Worm (Caenorhabditis elegans): Measurements from ENCODE around the gene F14F8.14.
"Not testable (repeated sequence)": the region's sequence is repeated elsewhere in the genome, so short reads cannot be mapped to it uniquely, and the experiment has no call there.

The F14F8.14 gene

DNA sequence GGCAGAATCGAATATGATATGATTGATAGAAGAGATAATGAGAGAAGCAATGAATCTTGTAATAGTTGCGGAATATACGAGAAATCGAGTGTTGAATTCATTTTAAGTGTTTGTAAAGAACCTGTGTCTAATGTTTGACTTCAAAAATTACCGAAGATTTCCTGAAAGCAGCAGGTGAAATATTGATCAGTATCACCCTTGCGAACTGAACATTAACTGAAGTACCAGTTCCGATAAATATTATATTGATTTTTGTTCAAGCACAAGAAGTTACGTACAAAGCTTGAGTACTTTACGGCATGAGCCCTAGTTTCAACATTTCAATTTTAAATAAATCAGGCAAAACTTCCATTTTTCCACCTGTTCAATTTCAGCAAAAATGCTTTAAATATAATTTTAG is 12.7 kb upstream of the F14F8.14 start, which contains the start of gene srz-103:
srz-103 (minus strand) TSS at position 101 of the 400 bp plus-strand sequence.
- TF ChIP-seq dve-1 (tag; optimal IDR thresholded peaks at IDR 0.05) (no peak), Y22D7AL.16 (tag; optimal IDR thresholded peaks at IDR 0.05) (no peak)

DNA sequence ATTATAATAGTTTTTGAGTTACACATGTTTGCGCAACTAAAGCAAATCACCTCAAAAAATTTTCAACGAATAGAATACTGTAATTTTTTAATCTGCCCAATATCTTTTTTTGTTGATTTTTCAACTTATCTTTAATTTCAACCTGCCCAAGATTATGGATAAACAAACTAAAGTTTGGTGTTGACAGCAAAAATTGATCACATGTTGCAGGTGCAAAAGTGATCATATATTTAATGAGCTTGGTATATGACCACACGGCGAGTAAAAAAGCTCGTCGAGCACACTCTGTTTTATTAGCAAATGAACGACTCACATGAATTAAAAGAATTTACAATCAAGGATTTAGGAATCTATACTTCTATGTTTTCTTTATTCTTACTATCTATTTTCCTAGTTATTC is 9.0 kb upstream of the F14F8.14 start, which contains the start of gene srz-1:
srz-1 (plus strand) TSS at position 301 of the 400 bp plus-strand sequence.
- TF ChIP-seq Y22D7AL.16 (tag; optimal IDR thresholded peaks at IDR 0.05) (no peak), fkh-6 (tag; optimal IDR thresholded peaks at IDR 0.05) (no peak), fkh-10 (GFP tag; optimal IDR thresholded peaks at IDR 0.05) (no peak), ceh-45 (GFP tag; IDR thresholded peaks at IDR 0.05) (no peak), hlh-15 (tag; optimal IDR thresholded peaks at IDR 0.05) (no peak), ceh-30 (tag; optimal IDR thresholded peaks at IDR 0.05) (no peak), unc-3 (GFP tag; conservative IDR thresholded peaks at IDR 0.05) (no peak), unc-3 (tag; optimal IDR thresholded peaks at IDR 0.05) (no peak), ttx-3 (tag; optimal IDR thresholded peaks at IDR 0.05) (no peak), hlh-30 (tag; optimal IDR thresholded peaks at IDR 0.05; ENCODE audit: insufficient read depth) (no peak), ama-1 (optimal IDR thresholded peaks at IDR 0.05) (no peak), pqm-1 (tag; optimal IDR thresholded peaks at IDR 0.05) (no peak)

DNA sequence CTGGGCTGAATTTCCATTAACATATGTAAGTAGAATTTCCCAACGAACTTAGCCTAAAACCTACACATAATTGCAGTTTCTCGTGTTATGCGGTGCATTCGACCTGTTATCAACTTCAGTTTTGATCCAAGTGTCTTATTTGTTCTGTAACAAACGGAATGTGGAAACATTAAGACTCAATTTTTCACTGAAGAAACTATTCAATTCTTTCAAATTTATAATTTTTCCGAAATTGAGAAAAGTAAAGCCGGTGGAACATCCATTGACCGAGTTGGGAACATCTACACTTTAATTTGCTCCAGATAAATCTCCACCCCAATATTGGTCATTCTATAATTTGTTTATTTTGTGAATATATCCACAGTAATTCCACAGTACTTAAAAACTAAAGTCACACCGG is 7.9 kb upstream of the F14F8.14 start:
- TF ChIP-seq ceh-2 (tag; optimal IDR thresholded peaks at IDR 0.05), result no peak
- TF ChIP-seq unc-3 (GFP tag; conservative IDR thresholded peaks at IDR 0.05), result no peak
- TF ChIP-seq unc-3 (tag; optimal IDR thresholded peaks at IDR 0.05), result no peak
- no peak for TF ChIP-seq unc-86 (tag; optimal IDR thresholded peaks at IDR 0.05)
- no peak for TF ChIP-seq ceh-48 (tag; optimal IDR thresholded peaks at IDR 0.05)
- TF ChIP-seq K09A11.1 (tag; optimal IDR thresholded peaks at IDR 0.05; ENCODE audit: insufficient read depth), result no peak
- TF ChIP-seq nfya-1 (tag; optimal IDR thresholded peaks at IDR 0.05), result no peak
- TF ChIP-seq lim-6 (tag; optimal IDR thresholded peaks at IDR 0.05), result no peak
- no peak for TF ChIP-seq dve-1 (tag; optimal IDR thresholded peaks at IDR 0.05)
- TF ChIP-seq ref-2 (tag; optimal IDR thresholded peaks at IDR 0.05), result no peak
- TF ChIP-seq ceh-22 (tag; optimal IDR thresholded peaks at IDR 0.05), result no peak

DNA sequence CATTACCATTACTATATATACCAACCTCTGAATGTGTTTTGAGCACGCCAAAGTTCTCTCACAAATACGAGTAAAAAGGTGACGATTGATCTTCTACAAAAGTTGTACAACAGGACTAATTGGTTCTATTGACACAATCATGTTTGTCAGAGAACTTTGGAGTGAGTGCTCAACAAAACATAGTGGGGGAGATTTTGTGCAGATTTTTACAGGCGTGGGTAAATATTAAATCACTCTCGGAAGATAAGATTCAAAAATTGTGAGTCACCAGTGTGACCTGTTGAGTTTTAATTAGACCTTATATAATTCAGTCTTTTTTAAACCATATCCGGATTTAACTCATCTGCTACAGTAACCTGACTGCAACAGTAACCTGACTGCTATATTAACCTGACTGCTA is 5.7 kb upstream of the F14F8.14 start, which contains the start of gene F14F8.8:
F14F8.8 (minus strand) TSS at position 101 of the 400 bp plus-strand sequence.
- TF ChIP-seq ceh-24 (tag; optimal IDR thresholded peaks at IDR 0.05) (no peak), sox-4 (tag; optimal IDR thresholded peaks at IDR 0.05) (no peak), syd-9 (tag; optimal IDR thresholded peaks at IDR 0.05) (no peak), unc-42 (tag; optimal IDR thresholded peaks at IDR 0.05) (no peak)

DNA sequence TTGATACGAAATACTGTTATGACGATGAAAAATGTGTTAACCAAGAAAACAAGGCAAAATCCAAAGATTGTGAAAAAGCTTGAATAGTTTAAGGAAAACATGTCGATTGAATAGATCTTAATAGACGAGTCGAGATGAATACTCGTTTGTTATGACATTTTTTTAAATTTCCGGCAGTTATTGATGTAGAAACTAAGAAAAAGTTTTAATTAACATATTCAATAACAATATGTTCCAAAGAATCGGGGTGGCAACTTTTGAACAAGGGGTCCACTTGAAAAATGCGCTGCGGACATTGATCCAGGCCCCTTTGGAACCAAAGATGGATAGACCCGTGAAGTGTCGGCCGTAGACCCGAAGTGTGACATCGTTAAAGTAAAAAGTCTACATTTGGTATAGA is 4.6 kb upstream of the F14F8.14 start, which contains the start of gene str-61:
str-61 (minus strand) TSS at position 101 of the 400 bp plus-strand sequence.
- TF ChIP-seq unc-55 (GFP tag; optimal IDR thresholded peaks at IDR 0.05), result no peak
- TF ChIP-seq ref-2 (tag; optimal IDR thresholded peaks at IDR 0.05), result no peak
- TF ChIP-seq ahr-1 (tag; optimal IDR thresholded peaks at IDR 0.05), result no peak
- TF ChIP-seq odd-2 (tag; optimal IDR thresholded peaks at IDR 0.05), result no peak

DNA sequence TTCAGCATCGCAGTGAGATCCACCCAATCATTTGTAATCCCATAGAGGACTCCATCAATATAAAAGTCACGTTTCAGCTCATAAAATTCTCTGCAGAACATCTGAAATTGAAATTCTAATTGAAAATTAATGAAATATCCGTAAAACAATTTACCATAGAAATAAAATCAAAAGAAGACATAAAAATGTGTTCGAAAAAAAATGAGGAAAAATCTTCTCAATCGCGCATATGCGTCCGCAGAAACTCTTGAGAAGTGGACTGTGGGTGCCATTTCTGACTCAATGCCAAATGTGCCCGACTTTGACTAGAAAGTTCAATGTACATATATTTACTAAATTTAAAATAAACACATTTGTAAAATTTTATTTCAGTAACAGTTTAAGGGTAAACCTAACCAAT is 1.9 kb upstream of the F14F8.14 start, which contains the start of gene F14F8.9:
F14F8.9 (minus strand) TSS at position 101 of the 400 bp plus-strand sequence.
- no peak for TF ChIP-seq tbx-7 (tag; optimal IDR thresholded peaks at IDR 0.05)

DNA sequence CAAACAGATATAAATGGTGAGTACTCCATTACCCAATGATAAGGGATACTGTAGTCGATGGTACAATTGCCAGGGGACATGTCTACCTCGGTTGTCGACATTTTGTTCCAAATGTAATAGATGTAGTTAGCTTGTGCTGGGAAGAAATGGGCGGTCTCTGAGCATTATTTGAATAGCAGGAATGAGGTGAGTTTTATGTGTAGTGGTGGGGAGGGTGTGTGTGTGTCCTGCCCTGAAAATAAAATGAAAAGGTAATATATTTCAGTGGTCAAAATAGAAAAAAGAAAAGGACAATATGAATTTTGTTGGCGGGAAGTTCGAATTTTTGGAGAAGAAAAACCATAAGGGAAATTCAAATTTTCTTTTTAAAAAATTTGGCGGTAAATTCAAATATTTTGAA is 5.7 kb downstream of the F14F8.14 start, which contains the start of gene Y70C5B.2:
Y70C5B.2 (minus strand) TSS at position 101 of the 400 bp plus-strand sequence.
- TF ChIP-seq dve-1, Y22D7AL.16, nhr-11 (tag; optimal IDR thresholded peaks at IDR 0.05): not testable (repeated sequence)

Data from whole organism, late embryonic.